Fruit fly (Drosophila melanogaster): ENCODE results near the gene CG44227.

CG44227 gene

dm6 chr3R:8712722-8713131 lies 27.8 kb upstream of the CG44227 start, which contains the start of gene CG8112:
Gene CG8112, plus strand, starts transcription at chr3R:8712933.
- TF ChIP-seq CG14711 (tag; optimal IDR thresholded peaks at IDR 0.05) (peak; percentile 73), CG33017 (tag; optimal IDR thresholded peaks at IDR 0.05) (peak; percentile 69), Crg-1 (GFP tag; optimal IDR thresholded peaks at IDR 0.05) (no peak), ovo (GFP tag; optimal IDR thresholded peaks at IDR 0.05) (peak; percentile 73), CG7045 (GFP tag; optimal IDR thresholded peaks at IDR 0.05) (peak; percentile 58), CG7101 (tag; optimal IDR thresholded peaks at IDR 0.05) (peak; percentile 78), Mnt (GFP tag; optimal IDR thresholded peaks at IDR 0.05) (no peak), CG5204 (GFP tag; optimal IDR thresholded peaks at IDR 0.05) (no peak), kay (GFP tag; ENCODE audit: borderline replicate concordance) (peak; percentile 76), tj (GFP tag; optimal IDR thresholded peaks at IDR 0.05) (peak; percentile 83), bab1 (GFP tag; optimal IDR thresholded peaks at IDR 0.05) (peak; percentile 16), CG12768 (GFP tag; optimal IDR thresholded peaks at IDR 0.05) (peak; percentile 45), pad (GFP tag; optimal IDR thresholded peaks at IDR 0.05) (peak; percentile 56), CG11617 (GFP tag; optimal IDR thresholded peaks at IDR 0.05) (peak; percentile 87)

dm6 chr3R:8711890-8712449 lies 27.0 kb upstream of the CG44227 start:
- TF ChIP-seq CG33017 (tag; optimal IDR thresholded peaks at IDR 0.05) (no peak), ovo (GFP tag; optimal IDR thresholded peaks at IDR 0.05) (peak; percentile 11), CG12768 (GFP tag; optimal IDR thresholded peaks at IDR 0.05) (peak; percentile 21), CG7101 (tag; optimal IDR thresholded peaks at IDR 0.05) (peak; percentile 60), Crg-1 (GFP tag; optimal IDR thresholded peaks at IDR 0.05) (no peak), bab1 (GFP tag; optimal IDR thresholded peaks at IDR 0.05) (peak; percentile 25), Clk (GFP tag; optimal IDR thresholded peaks at IDR 0.05) (peak; percentile 30), CG5204 (GFP tag; optimal IDR thresholded peaks at IDR 0.05) (peak; percentile 1), Mnt (GFP tag; optimal IDR thresholded peaks at IDR 0.05) (peak; percentile 87), Hr96 (GFP tag; optimal IDR thresholded peaks at IDR 0.05) (peak; percentile 83), tj (GFP tag; optimal IDR thresholded peaks at IDR 0.05) (no peak), cnc (optimal IDR thresholded peaks at IDR 0.05) (no peak), cic (GFP tag; optimal IDR thresholded peaks at IDR 0.05) (peak; percentile 76), CG14711 (tag; optimal IDR thresholded peaks at IDR 0.05) (no peak)

dm6 chr3R:8707166-8707565 lies 22.2 kb upstream of the CG44227 start:
- TF ChIP-seq tj (GFP tag; optimal IDR thresholded peaks at IDR 0.05) (no peak), toe (GFP tag; optimal IDR thresholded peaks at IDR 0.05) (no peak), CG1620 (GFP tag; optimal IDR thresholded peaks at IDR 0.05) (no peak), CG7045 (GFP tag; optimal IDR thresholded peaks at IDR 0.05) (no peak), bab1 (GFP tag; optimal IDR thresholded peaks at IDR 0.05) (no peak), cic (GFP tag; optimal IDR thresholded peaks at IDR 0.05) (no peak), Hr96 (GFP tag; optimal IDR thresholded peaks at IDR 0.05) (no peak), CG5204 (GFP tag; optimal IDR thresholded peaks at IDR 0.05) (no peak), Crg-1 (GFP tag; optimal IDR thresholded peaks at IDR 0.05) (no peak), CG11617 (GFP tag; optimal IDR thresholded peaks at IDR 0.05) (no peak), CG7101 (tag; optimal IDR thresholded peaks at IDR 0.05) (no peak), Clk (GFP tag; optimal IDR thresholded peaks at IDR 0.05) (no peak), CG14711 (tag; optimal IDR thresholded peaks at IDR 0.05) (no peak)

DNA sequence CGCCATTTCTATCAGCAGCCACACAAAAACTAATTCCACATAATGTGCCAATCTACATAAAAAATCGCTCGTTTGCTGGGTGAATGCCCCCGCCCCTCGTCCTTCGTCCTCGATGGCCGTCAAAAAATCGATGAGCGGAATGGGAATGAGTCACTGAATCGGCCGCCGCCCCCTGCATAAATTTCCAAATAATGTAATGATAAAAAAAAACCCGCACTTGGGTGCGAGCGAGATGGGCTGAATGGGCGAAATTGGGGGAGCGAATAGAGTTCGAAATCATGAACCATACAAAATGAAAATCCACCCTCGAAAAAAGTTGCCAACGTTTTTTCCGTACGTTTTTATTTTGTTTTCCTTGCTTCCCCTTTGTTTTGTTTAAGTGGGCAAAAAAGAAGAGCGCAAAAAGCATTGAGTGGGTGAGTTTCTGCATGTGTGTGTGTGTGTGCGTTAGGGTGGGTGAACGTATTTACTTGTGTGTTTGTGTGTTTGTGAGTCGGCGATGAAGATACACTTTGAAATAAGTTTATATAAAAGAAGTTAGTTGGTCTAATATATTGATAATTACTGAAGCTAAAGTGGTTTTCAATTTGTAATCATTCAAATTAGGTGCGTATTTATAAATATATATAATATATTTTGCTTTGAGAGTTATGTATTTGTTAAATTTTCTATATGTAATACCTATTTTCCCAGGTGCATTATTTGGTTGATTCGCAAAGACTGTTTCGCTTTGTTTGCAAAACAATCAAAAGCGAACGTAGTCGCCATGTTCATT lies 20.5 kb upstream of the CG44227 start:
- no peak for TF ChIP-seq Mnt (GFP tag; optimal IDR thresholded peaks at IDR 0.05)
- TF ChIP-seq bab1 (GFP tag; optimal IDR thresholded peaks at IDR 0.05): no peak
- no peak for TF ChIP-seq CG12768 (GFP tag; optimal IDR thresholded peaks at IDR 0.05)
- no peak for TF ChIP-seq CG33017 (tag; optimal IDR thresholded peaks at IDR 0.05)
- TF ChIP-seq tj (GFP tag; optimal IDR thresholded peaks at IDR 0.05): no peak
- TF ChIP-seq CG7101 (tag; optimal IDR thresholded peaks at IDR 0.05): no peak
- TF ChIP-seq Hr96 (GFP tag; optimal IDR thresholded peaks at IDR 0.05): no peak
- no peak for TF ChIP-seq kay (GFP tag; ENCODE audit: borderline replicate concordance)
- no peak for TF ChIP-seq CG5204 (GFP tag; optimal IDR thresholded peaks at IDR 0.05)
- TF ChIP-seq ovo (GFP tag; optimal IDR thresholded peaks at IDR 0.05): no peak
- TF ChIP-seq CG7045 (GFP tag; optimal IDR thresholded peaks at IDR 0.05): no peak
- TF ChIP-seq pad (GFP tag; optimal IDR thresholded peaks at IDR 0.05): no peak
- no peak for TF ChIP-seq Crg-1 (GFP tag; optimal IDR thresholded peaks at IDR 0.05)
- no peak for TF ChIP-seq cic (GFP tag; optimal IDR thresholded peaks at IDR 0.05)
- TF ChIP-seq Clk (GFP tag; optimal IDR thresholded peaks at IDR 0.05): no peak

- TF ChIP-seq CG7101 (tag; optimal IDR thresholded peaks at IDR 0.05): no peak
- no peak for TF ChIP-seq Mnt (GFP tag; optimal IDR thresholded peaks at IDR 0.05)
- TF ChIP-seq Hr96 (GFP tag; optimal IDR thresholded peaks at IDR 0.05): no peak
- no peak for TF ChIP-seq cnc (optimal IDR thresholded peaks at IDR 0.05)
- no peak for TF ChIP-seq CG14711 (tag; optimal IDR thresholded peaks at IDR 0.05)
- no peak for TF ChIP-seq toe (GFP tag; optimal IDR thresholded peaks at IDR 0.05)
- no peak for TF ChIP-seq CG5204 (GFP tag; optimal IDR thresholded peaks at IDR 0.05)
- no peak for TF ChIP-seq CG1620 (GFP tag; optimal IDR thresholded peaks at IDR 0.05)
- TF ChIP-seq pad (GFP tag; optimal IDR thresholded peaks at IDR 0.05): no peak
- TF ChIP-seq ovo (GFP tag; optimal IDR thresholded peaks at IDR 0.05): no peak
- TF ChIP-seq CG7045 (GFP tag; optimal IDR thresholded peaks at IDR 0.05): no peak
- no peak for TF ChIP-seq tj (GFP tag; optimal IDR thresholded peaks at IDR 0.05)
Observed at dm6 chr3R:8704669-8705068, 19.7 kb upstream of the CG44227 start.

dm6 chr3R:8701197-8701596 lies 16.2 kb upstream of the CG44227 start:
- TF ChIP-seq cnc (optimal IDR thresholded peaks at IDR 0.05) (no peak), CG7101 (tag; optimal IDR thresholded peaks at IDR 0.05) (no peak), Clk (GFP tag; optimal IDR thresholded peaks at IDR 0.05) (no peak), Hr96 (GFP tag; optimal IDR thresholded peaks at IDR 0.05) (no peak), toe (GFP tag; optimal IDR thresholded peaks at IDR 0.05) (no peak), CG33017 (tag; optimal IDR thresholded peaks at IDR 0.05) (no peak), CG11617 (GFP tag; optimal IDR thresholded peaks at IDR 0.05) (no peak), CG14711 (tag; optimal IDR thresholded peaks at IDR 0.05) (no peak), bab1 (GFP tag; optimal IDR thresholded peaks at IDR 0.05) (no peak), CG12768 (GFP tag; optimal IDR thresholded peaks at IDR 0.05) (no peak), Mnt (GFP tag; optimal IDR thresholded peaks at IDR 0.05) (no peak), CG5204 (GFP tag; optimal IDR thresholded peaks at IDR 0.05) (no peak), CG7045 (GFP tag; optimal IDR thresholded peaks at IDR 0.05) (no peak), ovo (GFP tag; optimal IDR thresholded peaks at IDR 0.05) (no peak), Crg-1 (GFP tag; optimal IDR thresholded peaks at IDR 0.05) (no peak), tj (GFP tag; optimal IDR thresholded peaks at IDR 0.05) (no peak), cic (GFP tag; optimal IDR thresholded peaks at IDR 0.05) (no peak), kay (GFP tag; ENCODE audit: borderline replicate concordance) (no peak), CG1620 (GFP tag; optimal IDR thresholded peaks at IDR 0.05) (no peak)
